Worm (Caenorhabditis elegans) whole organism, mixed stage, embryonic: ENCODE data around the gene str-125.

Experiments used
- ham-2 ChIP-seq: fragments of 200-800 bp; sonication (Bioruptor generic); optimal IDR thresholded peaks from 2 replicates; lab custom pipeline; 2018; ENCODE audit warnings: mild to moderate bottlenecking, missing genetic modification characterization, missing compliant biosample characterization
- lsy-2 ChIP-seq: fragments of 150-350 bp; optimal IDR thresholded peaks from 2 replicates; lab custom pipeline; 2014; ENCODE audit warnings: missing biosample characterization, missing genetic modification characterization
- nhr-28 ChIP-seq: fragments of 150-350 bp; optimal IDR thresholded peaks from 2 replicates; lab custom pipeline; 2014; ENCODE audit warnings: missing biosample characterization, missing genetic modification characterization
- unc-62 ChIP-seq: fragments of 150-350 bp; optimal IDR thresholded peaks from 2 replicates; lab custom pipeline; 2014; ENCODE audit warnings: missing biosample characterization, missing genetic modification reagents, missing genetic modification characterization

- TF ChIP-seq unc-62: no peak
- no peak for TF ChIP-seq lsy-2
- no peak for TF ChIP-seq ham-2 (GFP tag; lab: Kevin White, UChicago)
- TF ChIP-seq nhr-28 (tag; lab: Kevin White, UChicago): no peak
Measured at ce11 chrV:17098669-17099068, 22.9 kb upstream of the str-125 start, which contains the start of the genes ZK218.3 and ZK218.4.
